Worm (Caenorhabditis elegans): ENCODE results near the gene B0285.3.

The B0285.3 gene

DNA sequence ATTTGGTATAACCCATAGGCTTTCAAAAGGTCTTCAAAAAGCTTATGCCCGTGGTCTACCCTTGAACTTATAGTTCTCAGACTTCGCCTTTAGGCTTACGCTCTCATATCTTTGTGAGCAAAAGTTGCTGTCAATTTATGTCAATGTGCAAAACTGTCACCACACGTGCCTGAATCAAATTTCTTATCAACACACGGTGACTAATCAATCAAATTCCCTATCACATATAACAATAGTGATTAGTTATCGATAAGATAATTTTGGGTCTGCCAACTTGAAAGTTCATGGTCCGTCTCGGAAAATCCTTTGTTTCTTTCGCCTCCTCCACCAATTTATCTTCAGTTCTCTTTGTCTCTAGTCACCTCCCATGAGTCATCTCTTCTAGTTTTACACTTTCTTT is 14.3 kb upstream of the B0285.3 start:
- TF ChIP-seq elt-2 (tag; optimal IDR thresholded peaks at IDR 0.05) = peak; percentile 27
- TF ChIP-seq ztf-11 (tag; optimal IDR thresholded peaks at IDR 0.05) = no peak

DNA sequence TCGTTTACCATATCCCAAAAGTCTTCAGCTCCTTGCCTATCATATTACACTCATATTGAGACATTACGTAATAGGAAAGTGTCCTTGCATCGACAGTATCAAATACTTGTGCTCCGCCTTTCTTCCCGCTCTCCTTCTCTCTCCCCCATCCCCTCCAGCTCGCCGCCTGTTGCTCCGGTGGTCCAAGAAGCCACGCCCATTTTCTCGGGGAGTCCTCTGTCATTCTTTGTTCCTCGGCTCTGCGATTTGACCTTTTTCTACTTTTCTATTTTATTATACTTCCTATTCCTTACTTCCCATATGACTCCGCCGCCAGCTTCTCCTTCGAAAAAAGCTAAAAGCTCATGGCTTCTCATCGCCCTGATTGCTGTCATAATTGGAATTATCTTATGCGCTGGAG is 13.2 kb upstream of the B0285.3 start, which contains the start of gene mnp-1:
mnp-1 (plus strand) TSS at position 211 of the 400 bp plus-strand sequence.
- TF ChIP-seq efl-1 (optimal IDR thresholded peaks at IDR 0.05) (no peak), efl-1 (GFP tag; optimal IDR thresholded peaks at IDR 0.05 in 1 of 2) (peak in 1 of 2 experiments; percentile 55), grh-1 (GFP tag; IDR thresholded peaks at IDR 0.05) (no peak)

DNA sequence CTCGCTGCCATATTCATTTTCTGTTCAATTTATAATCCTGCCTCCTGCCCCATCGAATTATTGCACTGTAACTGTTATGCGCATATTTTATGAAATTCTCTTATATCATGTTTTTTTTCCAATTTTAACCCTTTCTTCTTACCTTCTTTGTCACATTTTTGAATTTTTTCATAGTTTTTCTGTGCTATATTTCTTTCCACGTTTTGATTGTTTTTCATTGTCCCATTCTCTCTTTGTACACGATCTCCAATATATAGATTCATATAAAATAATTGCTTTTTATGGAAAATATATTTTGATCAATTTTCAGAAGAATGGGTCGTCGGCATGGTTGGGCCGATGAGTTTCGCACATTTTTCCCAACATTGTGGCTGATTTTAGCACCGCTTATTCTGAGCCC is 6.7 kb upstream of the B0285.3 start, which contains the start of gene B0285.6:
B0285.6 (plus strand) TSS at position 301 of the 400 bp plus-strand sequence.
- TF ChIP-seq zip-4 (GFP tag; optimal IDR thresholded peaks at IDR 0.05) (no peak), ztf-4 (tag; optimal IDR thresholded peaks at IDR 0.05) (no peak), ceh-90 (tag; optimal IDR thresholded peaks at IDR 0.05) (no peak), nhr-12 (tag; optimal IDR thresholded peaks at IDR 0.05) (no peak), ztf-11 (tag; optimal IDR thresholded peaks at IDR 0.05) (no peak)

DNA sequence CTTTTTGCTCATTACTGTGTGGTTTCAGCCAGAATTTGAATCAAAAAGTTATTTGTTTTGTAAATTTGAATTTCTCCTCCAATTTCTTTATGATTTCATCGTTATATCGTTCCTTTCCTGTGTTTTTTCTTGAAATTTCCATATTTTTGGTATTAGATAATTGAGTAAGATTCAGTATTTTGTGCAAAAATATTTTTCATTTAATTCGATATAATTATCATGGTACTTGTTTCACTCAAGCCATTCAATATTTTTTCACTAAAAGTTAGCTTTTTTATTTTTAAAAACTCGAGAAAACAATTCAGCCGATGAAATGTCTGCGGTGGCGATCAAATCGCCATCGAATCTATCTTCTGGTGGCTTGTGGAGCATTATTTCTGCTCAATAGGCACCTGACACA is 1.9 kb upstream of the B0285.3 start, which contains the start of gene hse-5:
hse-5 (plus strand) TSS at position 301 of the 400 bp plus-strand sequence.
- TF ChIP-seq mdl-1 (tag; optimal IDR thresholded peaks at IDR 0.05) (no peak), mef-2 (tag; optimal IDR thresholded peaks at IDR 0.05) (no peak), ztf-11 (tag; optimal IDR thresholded peaks at IDR 0.05) (no peak), efl-1 (optimal IDR thresholded peaks at IDR 0.05) (no peak), efl-1 (GFP tag; optimal IDR thresholded peaks at IDR 0.05 in 1 of 2) (no peak), efl-3 (GFP tag; optimal IDR thresholded peaks at IDR 0.05) (no peak), ama-1 (optimal IDR thresholded peaks at IDR 0.05) (no peak), lin-39 (tag; optimal IDR thresholded peaks at IDR 0.05) (no peak), irx-1 (tag; optimal IDR thresholded peaks at IDR 0.05) (no peak), F16B12.6 (tag; optimal IDR thresholded peaks at IDR 0.05) (no peak), ceh-8 (GFP tag; optimal IDR thresholded peaks at IDR 0.05) (no peak), snpc-4 (tag; optimal IDR thresholded peaks at IDR 0.05) (no peak), dpl-1 (GFP tag; optimal IDR thresholded peaks at IDR 0.05) (no peak)

DNA sequence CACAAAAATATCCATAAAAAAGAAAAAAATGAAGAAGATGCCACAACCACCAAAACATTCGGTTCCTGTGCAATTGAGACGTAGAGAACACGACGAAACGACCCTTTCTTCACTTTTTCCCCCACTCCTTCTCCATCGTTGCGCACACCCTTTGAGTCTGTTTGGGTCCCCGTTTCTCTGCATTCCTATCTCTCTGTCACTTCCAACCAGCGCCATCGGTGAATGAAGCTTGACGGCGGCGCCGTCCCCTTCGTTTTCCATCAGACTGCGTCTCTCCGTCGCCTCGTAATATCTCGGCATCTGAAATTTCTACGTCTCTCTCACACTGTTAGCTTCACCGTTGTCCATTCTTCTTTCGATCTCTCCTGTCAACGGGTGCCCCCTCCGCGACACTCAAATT is 7.5 kb downstream of the B0285.3 start:
- TF ChIP-seq lsy-2 (tag; optimal IDR thresholded peaks at IDR 0.05) = peak in 1 of 2 experiments; percentile 46
- no peak for TF ChIP-seq hpl-2 (GFP tag; optimal IDR thresholded peaks at IDR 0.05)
- peak in 1 of 2 experiments; percentile 25 for TF ChIP-seq ztf-11 (tag; optimal IDR thresholded peaks at IDR 0.05)
- peak; percentile 40 for TF ChIP-seq nhr-47 (tag; optimal IDR thresholded peaks at IDR 0.05)
- peak; percentile 9 for TF ChIP-seq xbp-1 (tag; optimal IDR thresholded peaks at IDR 0.05)
- no peak for TF ChIP-seq fkh-4 (tag; optimal IDR thresholded peaks at IDR 0.05; ENCODE audit: borderline replicate concordance)
- TF ChIP-seq alr-1 (tag; optimal IDR thresholded peaks at IDR 0.05; ENCODE audit: borderline replicate concordance) = no peak
- no peak for TF ChIP-seq sox-4 (tag; optimal IDR thresholded peaks at IDR 0.05)
- TF ChIP-seq unc-86 (tag; optimal IDR thresholded peaks at IDR 0.05) = peak; percentile 40
- TF ChIP-seq mdl-1 (tag; optimal IDR thresholded peaks at IDR 0.05) = no peak
- TF ChIP-seq ceh-8 (GFP tag; optimal IDR thresholded peaks at IDR 0.05) = no peak
- peak in 1 of 2 experiments; percentile 48 for TF ChIP-seq efl-1 (optimal IDR thresholded peaks at IDR 0.05)
- TF ChIP-seq efl-1 (GFP tag; optimal IDR thresholded peaks at IDR 0.05 in 1 of 2) = peak; percentile 19 to 24
- TF ChIP-seq blmp-1 (tag; optimal IDR thresholded peaks at IDR 0.05) = peak; percentile 7
- TF ChIP-seq jun-1 (tag; optimal IDR thresholded peaks at IDR 0.05) = peak; percentile 41
- TF ChIP-seq nhr-77 (tag; optimal IDR thresholded peaks at IDR 0.05) = no peak
- no peak for TF ChIP-seq mab-9 (GFP tag; IDR thresholded peaks at IDR 0.05)
- no peak for TF ChIP-seq nhr-28 (tag; optimal IDR thresholded peaks at IDR 0.05)
- no peak for TF ChIP-seq tlp-1 (tag; optimal IDR thresholded peaks at IDR 0.05)
- no peak for TF ChIP-seq lin-15B (tag; optimal IDR thresholded peaks at IDR 0.05)
- peak in 2 of 3 experiments; percentile 36 to 41 for TF ChIP-seq ceh-82 (tag; optimal IDR thresholded peaks at IDR 0.05)
- no peak for TF ChIP-seq vab-15 (tag; optimal IDR thresholded peaks at IDR 0.05)
- peak; percentile 34 for TF ChIP-seq nhr-71 (tag; optimal IDR thresholded peaks at IDR 0.05)
- no peak for TF ChIP-seq irx-1 (tag; optimal IDR thresholded peaks at IDR 0.05)
- peak; percentile 66 for TF ChIP-seq fkh-8 (tag; optimal IDR thresholded peaks at IDR 0.05)
- no peak for TF ChIP-seq nhr-12 (tag; optimal IDR thresholded peaks at IDR 0.05)
- TF ChIP-seq lin-14 (GFP tag; optimal IDR thresholded peaks at IDR 0.05) = peak; percentile 86
- peak; percentile 25 for TF ChIP-seq snu-23 (GFP tag; optimal IDR thresholded peaks at IDR 0.05)
- no peak for TF ChIP-seq ces-1 (GFP tag; optimal IDR thresholded peaks at IDR 0.05)
- TF ChIP-seq nhr-20 (tag; optimal IDR thresholded peaks at IDR 0.05) = no peak
- TF ChIP-seq swsn-7 (tag; optimal IDR thresholded peaks at IDR 0.05) = peak; percentile 31
- TF ChIP-seq dpl-1 (GFP tag; optimal IDR thresholded peaks at IDR 0.05) = peak in 1 of 3 experiments; percentile 8
- peak; percentile 39; the same call in 1 of the 2 replicates for TF ChIP-seq isw-1 (GFP tag; IDR thresholded peaks at IDR 0.05)

All from whole organism, L1 larva.